Fruit fly (Drosophila melanogaster): ENCODE measurements around the gene CG15202.

The CG15202 gene

dm6 chrX:11136587-11137512 lies 5.5 kb upstream of the CG15202 start, which contains the start of gene Klp10A:
Gene Klp10A (minus strand): TSS chrX:11137118.
- TF ChIP-seq Myc (optimal IDR thresholded peaks at IDR 0.05), result peak; percentile 25
- peak in 1 of 2 experiments; percentile 56 for TF ChIP-seq foxo (GFP tag; optimal IDR thresholded peaks at IDR 0.05)
- TF ChIP-seq Abd-B (GFP tag; optimal IDR thresholded peaks at IDR 0.05), result no peak
- TF ChIP-seq br (GFP tag; optimal IDR thresholded peaks at IDR 0.05), result peak; percentile 21
- peak; percentile 51 for TF ChIP-seq rgr (GFP tag; optimal IDR thresholded peaks at IDR 0.05)
- TF ChIP-seq HLH106 (tag; optimal IDR thresholded peaks at IDR 0.05), result peak; percentile 38
- TF ChIP-seq pan (optimal IDR thresholded peaks at IDR 0.05), result no peak
- no peak for TF ChIP-seq Rel (GFP tag; optimal IDR thresholded peaks at IDR 0.05)
- peak; percentile 22 for TF ChIP-seq Rel (tag; optimal IDR thresholded peaks at IDR 0.05)
- peak; percentile 28 for TF ChIP-seq N (GFP tag; optimal IDR thresholded peaks at IDR 0.05)
- peak; percentile 36 for TF ChIP-seq fru (GFP tag; optimal IDR thresholded peaks at IDR 0.05)

- TF ChIP-seq psq (GFP tag; optimal IDR thresholded peaks at IDR 0.05) (no peak), dmrt93B (GFP tag; optimal IDR thresholded peaks at IDR 0.05) (no peak), woc (GFP tag; optimal IDR thresholded peaks at IDR 0.05) (peak; percentile 53), foxo (GFP tag; optimal IDR thresholded peaks at IDR 0.05) (no peak), HLH106 (tag; optimal IDR thresholded peaks at IDR 0.05) (peak; percentile 25), Hr78 (GFP tag; optimal IDR thresholded peaks at IDR 0.05) (peak; percentile 75), Rel (GFP tag; optimal IDR thresholded peaks at IDR 0.05) (no peak), Rel (tag; optimal IDR thresholded peaks at IDR 0.05) (peak; percentile 15), Sp1 (GFP tag; optimal IDR thresholded peaks at IDR 0.05) (no peak), h (GFP tag; optimal IDR thresholded peaks at IDR 0.05) (peak; percentile 5), N (GFP tag; optimal IDR thresholded peaks at IDR 0.05) (peak; percentile 82)
Observed at dm6 chrX:11137566-11138186, 4.7 kb upstream of the CG15202 start, which contains the start of gene CDK2AP1. Gene CDK2AP1 (plus strand): TSS chrX:11137859.

dm6 chrX:11140163-11140562 lies 2.2 kb upstream of the CG15202 start, which contains the start of gene ssp7:
Gene ssp7 (minus strand): TSS chrX:11140263.
- TF ChIP-seq woc (GFP tag; optimal IDR thresholded peaks at IDR 0.05), result no peak
- TF ChIP-seq Rel (GFP tag; optimal IDR thresholded peaks at IDR 0.05), result no peak
- no peak for TF ChIP-seq Rel (tag; optimal IDR thresholded peaks at IDR 0.05)
- no peak for TF ChIP-seq sage (GFP tag; optimal IDR thresholded peaks at IDR 0.05)
- no peak for TF ChIP-seq Sp1 (GFP tag; optimal IDR thresholded peaks at IDR 0.05)
- no peak for TF ChIP-seq GATAd (GFP tag; optimal IDR thresholded peaks at IDR 0.05)
- TF ChIP-seq brk (GFP tag; optimal IDR thresholded peaks at IDR 0.05), result no peak
- TF ChIP-seq lola (GFP tag; optimal IDR thresholded peaks at IDR 0.05), result no peak
- TF ChIP-seq Abd-B (GFP tag; optimal IDR thresholded peaks at IDR 0.05), result no peak
- TF ChIP-seq OdsH (GFP tag; optimal IDR thresholded peaks at IDR 0.05), result no peak
- TF ChIP-seq tai (GFP tag; optimal IDR thresholded peaks at IDR 0.05), result no peak
- TF ChIP-seq br (GFP tag; optimal IDR thresholded peaks at IDR 0.05), result no peak
- TF ChIP-seq Hr83 (GFP tag; optimal IDR thresholded peaks at IDR 0.05; ENCODE audit: poor library complexity, severe bottlenecking), result no peak
- TF ChIP-seq Myc (optimal IDR thresholded peaks at IDR 0.05), result no peak
- no peak for TF ChIP-seq ey (GFP tag; optimal IDR thresholded peaks at IDR 0.05)
- no peak for TF ChIP-seq pan (optimal IDR thresholded peaks at IDR 0.05)
- TF ChIP-seq Hr78 (GFP tag; optimal IDR thresholded peaks at IDR 0.05), result no peak
- TF ChIP-seq h (GFP tag; optimal IDR thresholded peaks at IDR 0.05), result no peak
- TF ChIP-seq Vsx2 (GFP tag; optimal IDR thresholded peaks at IDR 0.05; ENCODE audit: partially characterized antibody), result no peak
- TF ChIP-seq foxo (GFP tag; optimal IDR thresholded peaks at IDR 0.05), result no peak

dm6 chrX:11143820-11144219 lies 1.5 kb downstream of the CG15202 start, which contains the start of gene CG15201:
Gene CG15201 (plus strand): TSS chrX:11144120.
- TF ChIP-seq Dfd (GFP tag; optimal IDR thresholded peaks at IDR 0.05) (no peak), lola (GFP tag; optimal IDR thresholded peaks at IDR 0.05) (no peak), Abd-B (GFP tag; optimal IDR thresholded peaks at IDR 0.05) (no peak), usp (GFP tag; optimal IDR thresholded peaks at IDR 0.05) (no peak), woc (GFP tag; optimal IDR thresholded peaks at IDR 0.05) (no peak), br (GFP tag; optimal IDR thresholded peaks at IDR 0.05) (no peak), dmrt93B (GFP tag; optimal IDR thresholded peaks at IDR 0.05) (no peak), brk (GFP tag; optimal IDR thresholded peaks at IDR 0.05) (no peak), psq (GFP tag; optimal IDR thresholded peaks at IDR 0.05) (no peak), fru (GFP tag; optimal IDR thresholded peaks at IDR 0.05) (no peak), sage (GFP tag; optimal IDR thresholded peaks at IDR 0.05) (no peak), tai (GFP tag; optimal IDR thresholded peaks at IDR 0.05) (no peak), h (GFP tag; optimal IDR thresholded peaks at IDR 0.05) (no peak)

dm6 chrX:11144575-11144974 lies 2.2 kb downstream of the CG15202 start:
- TF ChIP-seq CG32264 (GFP tag; optimal IDR thresholded peaks at IDR 0.05) (no peak), sv (GFP tag; optimal IDR thresholded peaks at IDR 0.05) (no peak), lola (GFP tag; optimal IDR thresholded peaks at IDR 0.05) (no peak), CrebA (GFP tag; optimal IDR thresholded peaks at IDR 0.05; ENCODE audit: borderline replicate concordance) (no peak), fru (GFP tag; optimal IDR thresholded peaks at IDR 0.05) (no peak), OdsH (GFP tag; optimal IDR thresholded peaks at IDR 0.05) (no peak), sage (GFP tag; optimal IDR thresholded peaks at IDR 0.05) (no peak), Hr83 (GFP tag; optimal IDR thresholded peaks at IDR 0.05; ENCODE audit: poor library complexity, severe bottlenecking) (no peak), Hr78 (GFP tag; optimal IDR thresholded peaks at IDR 0.05) (no peak), tai (GFP tag; optimal IDR thresholded peaks at IDR 0.05) (no peak), foxo (GFP tag; optimal IDR thresholded peaks at IDR 0.05) (no peak), Abd-B (GFP tag; optimal IDR thresholded peaks at IDR 0.05) (no peak), Dfd (GFP tag; optimal IDR thresholded peaks at IDR 0.05) (no peak), brk (GFP tag; optimal IDR thresholded peaks at IDR 0.05) (no peak)

All from whole organism, wandering third instar larva.